Fruit fly (Drosophila melanogaster) whole organism, embryonic: ENCODE data around the gene CG15199.

Experiments used
- Atf3 ChIP-seq: fragments of 200-800 bp; sonication (Bioruptor generic); optimal IDR thresholded peaks from 3 replicates; lab custom pipeline; 2016; ENCODE audit warnings: missing biosample characterization, missing genetic modification characterization
- Bgb ChIP-seq: fragments of 200-800 bp; sonication (Bioruptor generic); IDR thresholded peaks from 2 replicates; pipeline ENCODE4 v1.3.6; 2022; ENCODE audit warnings: missing biosample characterization, missing genetic modification characterization; ENCODE audit not compliant: partially characterized antibody
- CG10321 ChIP-seq: fragments of 200-800 bp; sonication (Bioruptor generic); IDR thresholded peaks from 2 replicates; pipeline ENCODE4 v1.3.6; 2022; ENCODE audit warnings: missing biosample characterization, missing genetic modification characterization
- CG10565 ChIP-seq: fragments of 200-800 bp; sonication (Bioruptor generic); optimal IDR thresholded peaks from 3 replicates; lab custom pipeline; 2016; ENCODE audit warnings: missing biosample characterization, mild to moderate bottlenecking, missing genetic modification characterization
- CG11093 ChIP-seq: fragments of 200-800 bp; sonication (Bioruptor generic); IDR thresholded peaks from 3 replicates; pipeline ENCODE4 v1.3.6; 2022; ENCODE audit warnings: missing biosample characterization, missing genetic modification characterization
- CG11695 ChIP-seq: fragments of 200-800 bp; sonication (Bioruptor generic); IDR thresholded peaks from 3 replicates; pipeline ENCODE4 v1.3.6; 2022; ENCODE audit warnings: missing biosample characterization, missing genetic modification characterization
- CG13624 ChIP-seq: fragments of 200-800 bp; sonication (Bioruptor generic); optimal IDR thresholded peaks from 2 replicates; lab custom pipeline; 2016; ENCODE audit warnings: missing biosample characterization, missing genetic modification characterization
- CG15601 ChIP-seq: fragments of 200-800 bp; sonication (Bioruptor generic); optimal IDR thresholded peaks from 3 replicates; lab custom pipeline; 2019; ENCODE audit warnings: missing biosample characterization, mild to moderate bottlenecking, missing genetic modification characterization, moderate library complexity
- CG17328 ChIP-seq: fragments of 200-800 bp; sonication (Bioruptor generic); IDR thresholded peaks from 2 replicates; pipeline ENCODE4 v1.3.6; 2022; ENCODE audit warnings: missing biosample characterization, missing genetic modification characterization
- CG17359 ChIP-seq: fragments of 200-800 bp; sonication (Bioruptor generic); optimal IDR thresholded peaks from 3 replicates; lab custom pipeline; 2018; ENCODE audit warnings: missing biosample characterization, mild to moderate bottlenecking, missing genetic modification characterization, moderate library complexity
- CG2712 ChIP-seq: fragments of 200-800 bp; optimal IDR thresholded peaks from 3 replicates; lab custom pipeline; 2019; ENCODE audit warnings: missing biosample characterization, mild to moderate bottlenecking, missing genetic modification characterization, moderate library complexity
- CG3065 ChIP-seq: fragments of 200-800 bp; sonication (Bioruptor generic); optimal IDR thresholded peaks from 2 replicates; lab custom pipeline; 2016; ENCODE audit warnings: missing biosample characterization, missing genetic modification characterization
- CG31224 ChIP-seq: fragments of 200-800 bp; sonication (Bioruptor generic); IDR thresholded peaks from 2 replicates; pipeline ENCODE4 v1.3.6; 2022; ENCODE audit warnings: missing biosample characterization, missing genetic modification characterization
- CG31365 ChIP-seq: fragments of 200-800 bp; sonication (Bioruptor generic); optimal IDR thresholded peaks from 2 replicates; lab custom pipeline; 2018; ENCODE audit warnings: missing biosample characterization, mild to moderate bottlenecking, missing genetic modification characterization
- CG6689 ChIP-seq: fragments of 200-800 bp; sonication (Bioruptor generic); IDR thresholded peaks from 2 replicates; pipeline ENCODE4 v1.3.6; 2022; ENCODE audit warnings: missing biosample characterization, missing genetic modification characterization
- CG9437 ChIP-seq: fragments of 200-800 bp; sonication (Bioruptor generic); optimal IDR thresholded peaks from 2 replicates; lab custom pipeline; 2018; ENCODE audit warnings: missing biosample characterization, mild to moderate bottlenecking, missing genetic modification characterization
- Chrac-16 ChIP-seq: fragments of 200-800 bp; sonication (Bioruptor generic); optimal IDR thresholded peaks from 3 replicates; lab custom pipeline; 2016; ENCODE audit warnings: missing biosample characterization, missing genetic modification characterization
- CrebB ChIP-seq: fragments of 200-800 bp; sonication (Bioruptor generic); optimal IDR thresholded peaks from 3 replicates; lab custom pipeline; 2018; ENCODE audit warnings: missing biosample characterization, mild to moderate bottlenecking, missing genetic modification characterization
- Dad ChIP-seq: fragments of 200-800 bp; sonication (Bioruptor generic); optimal IDR thresholded peaks from 3 replicates; lab custom pipeline; 2016; ENCODE audit warnings: missing biosample characterization, missing genetic modification characterization
- Deaf1 ChIP-seq: fragments of 200-800 bp; optimal IDR thresholded peaks from 3 replicates; lab custom pipeline; 2019; ENCODE audit warnings: missing biosample characterization, mild to moderate bottlenecking, missing genetic modification characterization, moderate library complexity
- Dp ChIP-seq: fragments of 200-800 bp; sonication (Bioruptor generic); optimal IDR thresholded peaks from 2 replicates; lab custom pipeline; 2018; ENCODE audit warnings: missing biosample characterization, mild to moderate bottlenecking, missing genetic modification characterization, moderate library complexity
- HLH3B ChIP-seq: fragments of 200-800 bp; sonication (Bioruptor generic); IDR thresholded peaks from 2 replicates; pipeline ENCODE4 v1.3.6; 2022; ENCODE audit warnings: missing biosample characterization, missing genetic modification characterization
- MBD-R2 ChIP-seq: fragments of 200-800 bp; sonication (Bioruptor generic); IDR thresholded peaks from 2 replicates; pipeline ENCODE4 v1.3.6; 2022; ENCODE audit warnings: missing biosample characterization, missing genetic modification characterization
- Mrtf ChIP-seq: fragments of 200-800 bp; sonication (Bioruptor generic); IDR thresholded peaks from 3 replicates; pipeline ENCODE4 v1.3.6; 2022; ENCODE audit warnings: missing biosample characterization, missing genetic modification characterization
- TFAM ChIP-seq: fragments of 200-800 bp; sonication (Bioruptor generic); optimal IDR thresholded peaks from 2 replicates; lab custom pipeline; 2017; ENCODE audit warnings: missing biosample characterization, missing genetic modification characterization, inconsistent platforms
- bbx ChIP-seq: fragments of 200-800 bp; sonication (Bioruptor generic); IDR thresholded peaks from 2 replicates; pipeline ENCODE4 v1.3.6; 2022; ENCODE audit warnings: missing biosample characterization, missing genetic modification characterization; ENCODE audit not compliant: partially characterized antibody
- cato ChIP-seq: fragments of 200-800 bp; sonication (Bioruptor generic); optimal IDR thresholded peaks from 2 replicates; lab custom pipeline; 2016; ENCODE audit warnings: missing biosample characterization, missing genetic modification characterization, borderline replicate concordance
- crol ChIP-seq: fragments of 200-800 bp; sonication (Bioruptor generic); IDR thresholded peaks from 2 replicates; pipeline ENCODE4 v1.3.6; 2022; ENCODE audit warnings: missing biosample characterization, missing genetic modification characterization
- danr ChIP-seq: fragments of 200-800 bp; sonication (Bioruptor generic); IDR thresholded peaks from 2 replicates; pipeline ENCODE4 v1.3.6; 2022; ENCODE audit warnings: missing biosample characterization, missing genetic modification characterization
- dmrt11E ChIP-seq: fragments of 200-800 bp; sonication (Bioruptor generic); optimal IDR thresholded peaks from 3 replicates; lab custom pipeline; 2018; ENCODE audit warnings: missing biosample characterization, mild to moderate bottlenecking, missing genetic modification characterization, moderate library complexity
- dpn ChIP-seq, 2 experiments: fragments of 200-800 bp; sonication (Bioruptor generic); optimal IDR thresholded peaks; 3 replicates each; lab custom pipeline; 2016; ENCODE audit warnings: missing biosample characterization in 2 of 2, missing genetic modification characterization in 2 of 2
- eve ChIP-seq, 2 experiments: fragments of >200 bp; optimal IDR thresholded peaks; 2 replicates each; lab custom pipeline; 2017; ENCODE audit warnings: missing biosample characterization in 2 of 2, missing genetic modification characterization in 2 of 2
- fu2 ChIP-seq: fragments of 200-800 bp; sonication (Bioruptor generic); optimal IDR thresholded peaks from 2 replicates; lab custom pipeline; 2016; ENCODE audit warnings: missing biosample characterization, missing genetic modification characterization
- gce ChIP-seq: fragments of 200-800 bp; sonication (Bioruptor generic); IDR thresholded peaks from 3 replicates; pipeline ENCODE4 v1.3.6; 2022; ENCODE audit warnings: missing biosample characterization, missing genetic modification characterization
- gsb-n ChIP-seq: fragments of 200-800 bp; sonication (Bioruptor generic); optimal IDR thresholded peaks from 3 replicates; lab custom pipeline; 2018; ENCODE audit warnings: missing biosample characterization, mild to moderate bottlenecking, missing genetic modification characterization
- hb ChIP-seq: fragments of 200-800 bp; sonication (Bioruptor generic); IDR thresholded peaks from 3 replicates; pipeline ENCODE4 v1.3.6; 2022; ENCODE audit warnings: missing biosample characterization, missing genetic modification characterization; ENCODE audit not compliant: partially characterized antibody
- her ChIP-seq: fragments of 200-800 bp; sonication (Bioruptor generic); optimal IDR thresholded peaks from 2 replicates; lab custom pipeline; 2016; ENCODE audit warnings: missing biosample characterization, missing genetic modification characterization
- inv ChIP-seq: fragments of 200-800 bp; sonication (Bioruptor generic); IDR thresholded peaks from 2 replicates; pipeline ENCODE4 v1.3.6; 2022; ENCODE audit warnings: missing biosample characterization, missing genetic modification characterization; ENCODE audit not compliant: partially characterized antibody
- nau ChIP-seq: fragments of 200-800 bp; sonication (Bioruptor generic); optimal IDR thresholded peaks from 3 replicates; lab custom pipeline; 2017; ENCODE audit warnings: missing biosample characterization, mild to moderate bottlenecking, missing genetic modification characterization, missing genetic modification reagents
- nom ChIP-seq: fragments of 200-800 bp; sonication (Bioruptor generic); optimal IDR thresholded peaks from 2 replicates; lab custom pipeline; 2017; ENCODE audit warnings: missing biosample characterization, missing genetic modification characterization, mild to moderate bottlenecking, moderate library complexity, missing genetic modification reagents
- oc ChIP-seq: fragments of 200-800 bp; sonication (Bioruptor generic); optimal IDR thresholded peaks from 2 replicates; lab custom pipeline; 2018; ENCODE audit warnings: missing biosample characterization, mild to moderate bottlenecking, missing genetic modification characterization, moderate library complexity
- onecut ChIP-seq: fragments of 200-800 bp; sonication (Bioruptor generic); IDR thresholded peaks from 2 replicates; pipeline ENCODE4 v1.3.6; 2022; ENCODE audit warnings: missing biosample characterization, missing genetic modification characterization
- phol ChIP-seq: fragments of 200-800 bp; sonication (Bioruptor generic); optimal IDR thresholded peaks from 3 replicates; lab custom pipeline; 2018; ENCODE audit warnings: missing biosample characterization, mild to moderate bottlenecking, missing genetic modification characterization, moderate library complexity
- prd ChIP-seq, 3 experiments: fragments of >200 bp in 2 of 3; fragments of 200-800 bp in 1 of 3; sonication (Bioruptor generic) in 1 of 3; optimal IDR thresholded peaks in 2 of 3; IDR thresholded peaks in 1 of 3; 2 replicates in 2 of 3; 3 replicates in 1 of 3; pipeline versions ENCODE4 v1.3.6 to Lab custom; 2017 to 2022; ENCODE audit warnings: missing biosample characterization in 1 of 3, missing genetic modification characterization in 1 of 3
- pros ChIP-seq: fragments of 200-800 bp; sonication (Bioruptor generic); optimal IDR thresholded peaks from 3 replicates; lab custom pipeline; 2019; ENCODE audit warnings: missing biosample characterization, mild to moderate bottlenecking, missing genetic modification characterization, moderate library complexity
- psq ChIP-seq: fragments of 200-800 bp; sonication (Bioruptor generic); optimal IDR thresholded peaks from 2 replicates; lab custom pipeline; 2017; ENCODE audit warnings: missing biosample characterization, missing genetic modification characterization
- tgo ChIP-seq: fragments of 200-800 bp; sonication (Bioruptor generic); IDR thresholded peaks from 3 replicates; pipeline ENCODE4 v1.3.6; 2022; ENCODE audit warnings: missing biosample characterization, missing genetic modification characterization
- vfl ChIP-seq: fragments of 200-800 bp; sonication (Bioruptor generic); optimal IDR thresholded peaks from 2 replicates; lab custom pipeline; 2016; ENCODE audit warnings: missing biosample characterization, missing genetic modification characterization
- wor ChIP-seq: fragments of 200-800 bp; sonication (Bioruptor generic); IDR thresholded peaks from 2 replicates; pipeline ENCODE4 v1.3.6; 2022; ENCODE audit warnings: missing biosample characterization, missing genetic modification characterization
- zf30C ChIP-seq: fragments of 200-800 bp; sonication (Bioruptor generic); optimal IDR thresholded peaks from 3 replicates; lab custom pipeline; 2018; ENCODE audit warnings: missing biosample characterization, mild to moderate bottlenecking, missing genetic modification characterization

CG15199 gene

dm6 chrX:11124126-11124748, 17.4 kb downstream of the CG15199 start, which contains the start of gene CG11122 (continued):
- TF ChIP-seq fu2 (GFP tag; lab: Kevin White, UChicago) (no peak), cato (GFP tag; lab: Kevin White, UChicago) (no peak), Deaf1 (tag; lab: Kevin White, UChicago) (peak; percentile 64), CG31365 (tag; lab: Kevin White, UChicago) (no peak), CG13624 (no peak), hb (GFP tag; lab: Robert Waterston, UW) (no peak), Chrac-16 (GFP tag; lab: Kevin White, UChicago) (no peak), CG2712 (no peak), zf30C (GFP tag; lab: Kevin White, UChicago) (no peak), gce (GFP tag; lab: Robert Waterston, UW) (no peak), dmrt11E (no peak), bbx (GFP tag; lab: Robert Waterston, UW) (peak; percentile 25), Atf3 (GFP tag; lab: Kevin White, UChicago) (no peak), dpn (GFP tag; optimal IDR thresholded peaks at IDR 0.05; lab: Kevin White, UChicago) (no peak), CG3065 (GFP tag; lab: Kevin White, UChicago) (no peak), CG6689 (GFP tag; lab: Robert Waterston, UW) (no peak), MBD-R2 (GFP tag; lab: Robert Waterston, UW) (0 out of 2 replicates have a peak, but pooled peaks have one; percentile 26), CG9437 (GFP tag; lab: Kevin White, UChicago) (no peak), crol (GFP tag; lab: Robert Waterston, UW) (peak; percentile 91), CG31224 (no peak), eve (GFP tag; optimal IDR thresholded peaks at IDR 0.05; lab: Kevin White, UChicago) (no peak), her (GFP tag; lab: Kevin White, UChicago) (no peak), gsb-n (tag; lab: Kevin White, UChicago) (no peak), pros (GFP tag; lab: Kevin White, UChicago) (no peak), CG10565 (no peak), CG10321 (GFP tag; lab: Robert Waterston, UW) (peak; percentile 39; the same call in 1 of the 2 replicates), TFAM (GFP tag; lab: Kevin White, UChicago) (no peak), Mrtf (GFP tag; lab: Robert Waterston, UW) (no peak), nom (GFP tag; lab: Kevin White, UChicago) (peak; percentile 50), prd (optimal IDR thresholded peaks at IDR 0.05; lab: Kevin White, UChicago) (no peak), prd (GFP tag; IDR thresholded peaks at IDR 0.05; lab: Robert Waterston, UW) (no peak), Dp (GFP tag; lab: Kevin White, UChicago) (no peak), phol (peak; percentile 58), onecut (peak; percentile 87), psq (no peak), oc (tag; lab: Kevin White, UChicago) (no peak), tgo (GFP tag; lab: Robert Waterston, UW) (no peak), Dad (no peak), vfl (GFP tag; lab: Kevin White, UChicago) (no peak), CG17328 (GFP tag; lab: Robert Waterston, UW) (no peak), CrebB (tag; lab: Kevin White, UChicago) (no peak), Bgb (GFP tag; lab: Robert Waterston, UW) (peak; percentile 74), CG15601 (tag; lab: Kevin White, UChicago) (no peak), CG11093 (GFP tag; lab: Robert Waterston, UW) (no peak), HLH3B (GFP tag; lab: Robert Waterston, UW) (no peak), CG11695 (no peak), danr (no peak), nau (no peak), inv (GFP tag; lab: Robert Waterston, UW) (no peak; the same call in 1 of the 2 replicates), wor (GFP tag; lab: Robert Waterston, UW) (no peak), CG17359 (no peak)
